Worm (Caenorhabditis elegans) whole organism, mixed stage, embryonic: ENCODE measurements around the gene C01G6.3.
A peak's percentile ranks its signal among the peaks of the same experiment; 100 is the strongest.

Experiments used
- M03D4.4 ChIP-seq: sonication (generic microtip); optimal IDR thresholded peaks from 2 replicates; lab custom pipeline; 2017; ENCODE audit warnings: mild to moderate bottlenecking, missing genetic modification characterization, missing compliant biosample characterization
- blmp-1 ChIP-seq: fragments of 150-350 bp; optimal IDR thresholded peaks from 2 replicates; lab custom pipeline; 2014; ENCODE audit warnings: missing biosample characterization, missing genetic modification characterization
- ces-1 ChIP-seq: fragments of 150-350 bp; optimal IDR thresholded peaks from 2 replicates; lab custom pipeline; 2014; ENCODE audit warnings: missing biosample characterization, missing genetic modification reagents, missing genetic modification characterization
- mep-1 ChIP-seq: fragments of 150-350 bp; optimal IDR thresholded peaks from 2 replicates; lab custom pipeline; 2017; ENCODE audit warnings: missing biosample characterization, missing genetic modification reagents, missing genetic modification characterization, inconsistent platforms
- nhr-12 ChIP-seq: fragments of 150-350 bp; optimal IDR thresholded peaks from 2 replicates; lab custom pipeline; 2014; ENCODE audit warnings: missing biosample characterization, missing genetic modification characterization
- pha-4 ChIP-seq: fragments of 150-350 bp; optimal IDR thresholded peaks from 2 replicates; lab custom pipeline; 2018; ENCODE audit warnings: missing biosample characterization, missing genetic modification reagents, missing genetic modification characterization
- snpc-4 ChIP-seq: fragments of 150-350 bp; optimal IDR thresholded peaks from 2 replicates; lab custom pipeline; 2014; ENCODE audit warnings: missing biosample characterization, missing genetic modification characterization
- unc-39 ChIP-seq: fragments of 150-350 bp; optimal IDR thresholded peaks from 2 replicates; lab custom pipeline; 2014; ENCODE audit warnings: missing biosample characterization, missing genetic modification characterization
- zip-8 ChIP-seq: fragments of 150-350 bp; optimal IDR thresholded peaks from 2 replicates; lab custom pipeline; 2014; ENCODE audit warnings: missing biosample characterization, missing genetic modification characterization

ce11 chrII:9262845-9263402 lies 6.8 kb upstream of the C01G6.3 start:
- TF ChIP-seq nhr-12 (tag; lab: Kevin White, UChicago) = no peak
- TF ChIP-seq snpc-4 (tag; lab: Kevin White, UChicago) = no peak
- no peak for TF ChIP-seq zip-8 (tag; lab: Kevin White, UChicago)
- no peak for TF ChIP-seq unc-39 (tag; lab: Kevin White, UChicago)
- peak; percentile 56 for TF ChIP-seq M03D4.4 (tag; lab: Kevin White, UChicago)
- no peak for TF ChIP-seq ces-1 (GFP tag; lab: Kevin White, UChicago)
- TF ChIP-seq mep-1 = no peak
- no peak for TF ChIP-seq blmp-1 (tag; lab: Kevin White, UChicago)
- no peak for TF ChIP-seq pha-4 (tag; lab: Kevin White, UChicago)
